Worm (Caenorhabditis elegans) whole organism, young adult: ENCODE measurements around the gene emre-1.

Experiments
- F37B4.10 ChIP-seq: fragments of 200-800 bp; sonication (Bioruptor generic); IDR thresholded peaks from 2 replicates; pipeline ENCODE4 v1.3.6; 2022; ENCODE audit warnings: missing genetic modification characterization, missing compliant biosample characterization
- K12H6.12 ChIP-seq: fragments of 200-800 bp; sonication (Bioruptor generic); optimal IDR thresholded peaks from 2 replicates; lab custom pipeline; 2018; ENCODE audit warnings: mild to moderate bottlenecking, missing genetic modification characterization, missing compliant biosample characterization
- ZK185.1 ChIP-seq: sonication (generic microtip); optimal IDR thresholded peaks from 2 replicates; lab custom pipeline; 2016; ENCODE audit warnings: mild to moderate bottlenecking, missing genetic modification characterization, missing compliant biosample characterization; ENCODE audit not compliant: poor library complexity, severe bottlenecking
- ama-1 ChIP-seq, 3 experiments: fragments of 150-350 bp in 1 of 3; sonication (generic microtip) in 2 of 3; optimal IDR thresholded peaks; 2 replicates each; lab custom pipeline; 2014 to 2018; ENCODE audit warnings: missing biosample characterization in 2 of 3, missing genetic modification characterization in 2 of 3, missing genetic modification reagents in 2 of 3
- dpl-1 ChIP-seq: fragments of 150-350 bp; optimal IDR thresholded peaks from 2 replicates; lab custom pipeline; 2014; ENCODE audit warnings: missing biosample characterization, missing genetic modification reagents, missing genetic modification characterization
- lsy-27 ChIP-seq: sonication (generic microtip); optimal IDR thresholded peaks from 2 replicates; lab custom pipeline; 2017; ENCODE audit warnings: missing genetic modification characterization, mild to moderate bottlenecking, missing compliant biosample characterization, antibody characterized with exemption, missing genotype, borderline replicate concordance; ENCODE audit not compliant: insufficient read depth
- nhr-27 ChIP-seq: fragments of 200-800 bp; sonication (Bioruptor generic); optimal IDR thresholded peaks from 2 replicates; lab custom pipeline; 2018; ENCODE audit warnings: mild to moderate bottlenecking, missing genetic modification characterization, moderate library complexity, missing compliant biosample characterization
- pha-4 ChIP-seq: fragments of 150-350 bp; sonication (generic microtip); optimal IDR thresholded peaks from 2 replicates; lab custom pipeline; 2014; ENCODE audit warnings: missing biosample characterization, missing genetic modification reagents, missing genetic modification characterization
- rcor-1 ChIP-seq: fragments of 200-800 bp; sonication (Bioruptor generic); IDR thresholded peaks from 2 replicates; pipeline ENCODE4 v1.3.6; 2022; ENCODE audit warnings: missing genetic modification reagents, missing genetic modification characterization, missing compliant biosample characterization
- snpc-4 ChIP-seq, 5 experiments: fragments of 150-350 bp in 1 of 5; sonication (generic microtip) in 4 of 5; optimal IDR thresholded peaks; 2 replicates each; lab custom pipeline; 2014 to 2018; ENCODE audit warnings: missing genetic modification characterization in 5 of 5, missing biosample characterization in 3 of 5, antibody characterized with exemption in 2 of 5, mild to moderate bottlenecking in 2 of 5, missing compliant biosample characterization in 2 of 5, missing genotype in 2 of 5, moderate library complexity in 2 of 5, missing genetic modification reagents in 1 of 5
- unc-130 ChIP-seq: sonication (generic microtip); optimal IDR thresholded peaks from 2 replicates; lab custom pipeline; 2016; ENCODE audit warnings: missing genetic modification reagents, missing genetic modification characterization, missing compliant biosample characterization
- unc-62 ChIP-seq: fragments of 150-350 bp; optimal IDR thresholded peaks from 2 replicates; lab custom pipeline; 2014; ENCODE audit warnings: missing biosample characterization, missing genetic modification reagents, missing genetic modification characterization
- zim-3 ChIP-seq: sonication (generic microtip); optimal IDR thresholded peaks from 2 replicates; lab custom pipeline; 2017; ENCODE audit warnings: mild to moderate bottlenecking, missing genetic modification characterization, moderate library complexity, missing compliant biosample characterization

DNA sequence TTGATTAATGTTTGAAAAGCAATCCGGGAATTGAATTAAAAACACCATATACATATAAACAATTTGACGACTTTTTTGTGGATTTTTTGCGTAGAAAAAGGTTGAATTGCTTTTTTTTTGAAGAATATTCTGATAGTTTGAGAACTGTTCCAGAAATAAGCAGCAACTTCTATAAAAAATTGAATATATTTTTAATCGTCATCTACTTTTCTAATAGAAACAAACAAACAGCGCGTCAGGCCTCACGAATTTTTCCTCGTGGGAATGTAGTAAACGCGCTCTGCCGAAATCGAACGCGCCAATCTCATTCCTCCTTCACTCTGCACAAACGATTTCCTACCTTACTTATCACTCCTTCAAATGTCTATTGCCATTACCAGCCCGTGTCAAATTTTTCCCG, 15.2 kb upstream of the emre-1 start, which contains the start of gene rgs-11:
- TF ChIP-seq dpl-1 (no peak), K12H6.12 (tag; lab: Kevin White, UChicago) (no peak), F37B4.10 (GFP tag; lab: Robert Waterston, UW) (no peak), zim-3 (tag; lab: Kevin White, UChicago) (no peak), nhr-27 (tag; lab: Kevin White, UChicago) (no peak), ama-1 (optimal IDR thresholded peaks at IDR 0.05; lab: Kevin White, UChicago) (no peak), ama-1 (GFP tag; optimal IDR thresholded peaks at IDR 0.05; lab: Kevin White, UChicago) (no peak), unc-130 (no peak), ZK185.1 (tag; lab: Kevin White, UChicago) (no peak), snpc-4 (GFP tag; optimal IDR thresholded peaks at IDR 0.05; lab: Kevin White, UChicago) (no peak), snpc-4 (tag; optimal IDR thresholded peaks at IDR 0.05; lab: Kevin White, UChicago) (no peak), unc-62 (GFP tag; lab: Kevin White, UChicago) (no peak), rcor-1 (no peak), pha-4 (tag; lab: Kevin White, UChicago) (no peak), lsy-27 (tag; lab: Kevin White, UChicago) (no peak)
